Worm (Caenorhabditis elegans) whole organism, L4 larva: ENCODE measurements around the gene srx-74.

ENCODE experiments used
- F37D6.2 ChIP-seq: sonication (generic microtip); optimal IDR thresholded peaks from 2 replicates; lab custom pipeline; 2016; ENCODE audit warnings: mild to moderate bottlenecking, missing genetic modification characterization, missing compliant biosample characterization
- R02D3.7 ChIP-seq: fragments of 150-350 bp; sonication (generic microtip); optimal IDR thresholded peaks from 3 replicates; lab custom pipeline; 2014; ENCODE audit warnings: missing biosample characterization, missing genetic modification characterization
- T26A8.4 ChIP-seq: fragments of 200-800 bp; sonication (Bioruptor generic); IDR thresholded peaks from 2 replicates; pipeline ENCODE4 v1.3.6; 2022; ENCODE audit warnings: missing genetic modification characterization, missing compliant biosample characterization
- Y48G9A.11 ChIP-seq: fragments of 200-800 bp; sonication (Bioruptor generic); IDR thresholded peaks from 2 replicates; pipeline ENCODE4 v1.3.6; 2022; ENCODE audit warnings: missing genetic modification reagents, missing genetic modification characterization, missing compliant biosample characterization
- ZK546.5 ChIP-seq, 2 experiments: sonication (generic microtip); optimal IDR thresholded peaks; 2 replicates each; lab custom pipeline; 2017; ENCODE audit warnings: missing biosample characterization in 2 of 2, missing genetic modification characterization in 2 of 2
- aha-1 ChIP-seq: fragments of 150-350 bp; peaks from one replicate; lab custom pipeline; 2014; ENCODE audit warnings: missing biosample characterization, missing genetic modification characterization
- daf-16 ChIP-seq, 3 experiments: sonication (generic microtip); optimal IDR thresholded peaks; 2 replicates each; lab custom pipeline; 2016 to 2017; ENCODE audit warnings: missing genetic modification characterization in 3 of 3, missing genetic modification reagents in 3 of 3, mild to moderate bottlenecking in 2 of 3, missing compliant biosample characterization in 2 of 3, missing biosample characterization in 1 of 3, moderate library complexity in 1 of 3
- hmg-1.1 ChIP-seq: fragments of 200-800 bp; sonication (Bioruptor generic); IDR thresholded peaks from 2 replicates; pipeline ENCODE4 v1.3.6; 2022; ENCODE audit warnings: missing genetic modification reagents, missing genetic modification characterization, missing compliant biosample characterization
- lim-7 ChIP-seq: fragments of 200-800 bp; sonication (Bioruptor generic); IDR thresholded peaks from 2 replicates; pipeline ENCODE4 v1.3.6; 2022; ENCODE audit warnings: missing genetic modification characterization, missing compliant biosample characterization
- lin-1 ChIP-seq: fragments of 200-800 bp; sonication (Bioruptor generic); IDR thresholded peaks from 2 replicates; pipeline ENCODE4 v1.3.6; 2022; ENCODE audit warnings: missing genetic modification reagents, missing genetic modification characterization, missing compliant biosample characterization
- mdl-1 ChIP-seq, 2 experiments: fragments of 150-350 bp in 1 of 2; sonication (generic microtip) in 1 of 2; optimal IDR thresholded peaks; 2 replicates each; lab custom pipeline; 2014 to 2017; ENCODE audit warnings: missing biosample characterization in 2 of 2, missing genetic modification characterization in 2 of 2
- nhr-102 ChIP-seq: sonication (generic microtip); optimal IDR thresholded peaks from 2 replicates; lab custom pipeline; 2016; ENCODE audit warnings: mild to moderate bottlenecking, missing genetic modification characterization, moderate library complexity, missing compliant biosample characterization
- nhr-237 ChIP-seq: sonication (generic microtip); optimal IDR thresholded peaks from 2 replicates; lab custom pipeline; 2017; ENCODE audit warnings: missing biosample characterization, missing genetic modification characterization
- nhr-25 ChIP-seq: sonication (generic microtip); optimal IDR thresholded peaks from 2 replicates; lab custom pipeline; 2017; ENCODE audit warnings: missing genetic modification characterization, mild to moderate bottlenecking, missing compliant biosample characterization, antibody characterized with exemption, moderate library complexity, borderline replicate concordance; ENCODE audit not compliant: insufficient read depth
- snpc-1.2 ChIP-seq: fragments of 200-800 bp; sonication (Bioruptor generic); IDR thresholded peaks from 2 replicates; pipeline ENCODE4 v1.3.6; 2022; ENCODE audit warnings: missing genetic modification reagents, missing genetic modification characterization, missing compliant biosample characterization
- spr-1 ChIP-seq: sonication (generic microtip); optimal IDR thresholded peaks from 2 replicates; lab custom pipeline; 2016; ENCODE audit warnings: mild to moderate bottlenecking, missing genetic modification characterization, missing compliant biosample characterization
- unc-130 ChIP-seq: sonication (generic microtip); optimal IDR thresholded peaks from 2 replicates; lab custom pipeline; 2016; ENCODE audit warnings: missing genetic modification reagents, missing genetic modification characterization, missing compliant biosample characterization
- unc-39 ChIP-seq: sonication (generic microtip); optimal IDR thresholded peaks from 2 replicates; lab custom pipeline; 2017; ENCODE audit warnings: missing biosample characterization, missing genetic modification characterization
- zag-1 ChIP-seq: fragments of 150-350 bp; optimal IDR thresholded peaks from 2 replicates; lab custom pipeline; 2014; ENCODE audit warnings: missing biosample characterization, missing genetic modification characterization
- zfp-3 ChIP-seq: fragments of 200-800 bp; sonication (Bioruptor generic); conservative IDR thresholded peaks from 2 replicates; pipeline ENCODE4 v1.3.6; 2022; ENCODE audit warnings: missing genetic modification reagents, missing genetic modification characterization, missing compliant biosample characterization
- zip-11 ChIP-seq: fragments of 200-800 bp; sonication (Bioruptor generic); IDR thresholded peaks from 2 replicates; pipeline ENCODE4 v1.3.6; 2022; ENCODE audit warnings: missing genetic modification characterization, missing compliant biosample characterization
- zip-2 ChIP-seq: fragments of 150-350 bp; optimal IDR thresholded peaks from 2 replicates; lab custom pipeline; 2014; ENCODE audit warnings: missing biosample characterization, missing genetic modification characterization

Gene srx-74

DNA sequence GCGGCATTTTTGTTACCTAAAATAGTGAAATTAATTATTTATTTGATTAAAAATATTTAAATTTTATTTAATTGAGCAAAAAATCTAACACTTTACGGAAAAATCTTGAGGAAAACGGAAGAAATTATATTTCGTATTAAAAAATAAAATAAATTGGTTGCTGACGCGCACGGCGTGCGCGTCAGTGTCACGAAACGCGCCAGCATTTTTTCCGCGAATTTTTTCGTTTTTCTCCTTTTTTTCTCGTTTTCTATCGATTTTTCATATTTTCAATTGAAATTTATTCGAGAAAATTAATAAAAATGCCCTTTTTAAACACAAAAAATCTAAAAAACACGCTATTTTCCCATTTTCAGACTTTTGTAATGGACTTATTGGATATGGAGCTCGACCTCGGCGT, 46.5 kb downstream of the srx-74 start, which contains the start of the genes Y61A9LA.10 and F54D11.4 (continued):
- TF ChIP-seq zfp-3 (GFP tag; lab: Robert Waterston, UW), result no peak
- no peak for TF ChIP-seq daf-16 (GFP tag; optimal IDR thresholded peaks at IDR 0.05; lab: Kevin White, UChicago)
- TF ChIP-seq daf-16 (tag; optimal IDR thresholded peaks at IDR 0.05; lab: Kevin White, UChicago), result no peak
- TF ChIP-seq aha-1, result no peak
- TF ChIP-seq Y48G9A.11 (GFP tag; lab: Robert Waterston, UW), result no peak
- TF ChIP-seq unc-130 (GFP tag; lab: Kevin White, UChicago), result no peak
- no peak for TF ChIP-seq unc-39 (tag; lab: Kevin White, UChicago)
- TF ChIP-seq F37D6.2 (tag; lab: Kevin White, UChicago), result peak; percentile 22
- no peak for TF ChIP-seq spr-1
- TF ChIP-seq T26A8.4 (GFP tag; lab: Robert Waterston, UW), result no peak
- no peak for TF ChIP-seq zip-11 (GFP tag; lab: Robert Waterston, UW)
- TF ChIP-seq nhr-102 (tag; lab: Kevin White, UChicago), result peak; percentile 51
- no peak for TF ChIP-seq ZK546.5 (tag; optimal IDR thresholded peaks at IDR 0.05; lab: Kevin White, UChicago)
- TF ChIP-seq nhr-237 (tag; lab: Kevin White, UChicago), result no peak
- TF ChIP-seq snpc-1.2 (GFP tag; lab: Robert Waterston, UW), result no peak
- no peak for TF ChIP-seq R02D3.7
- TF ChIP-seq lim-7, result no peak
- TF ChIP-seq zip-2, result no peak
- no peak for TF ChIP-seq nhr-25 (tag; lab: Kevin White, UChicago)
- TF ChIP-seq mdl-1 (tag; optimal IDR thresholded peaks at IDR 0.05; lab: Kevin White, UChicago), result no peak
- no peak for TF ChIP-seq hmg-1.1
- no peak for TF ChIP-seq zag-1
- no peak for TF ChIP-seq lin-1
- TF ChIP-seq, all 104 proteins: peak for 12
